Worm (Caenorhabditis elegans) whole organism, L4/young adult: ENCODE data around the gene sek-4.

Experiments used
- W03F9.2 ChIP-seq: fragments of 150-350 bp; optimal IDR thresholded peaks from 2 replicates; lab custom pipeline; 2014; ENCODE audit warnings: missing biosample characterization, missing genetic modification characterization
- dao-5 ChIP-seq: sonication (generic microtip); optimal IDR thresholded peaks from 2 replicates; lab custom pipeline; 2016; ENCODE audit warnings: missing genotype, missing genetic modification characterization, moderate library complexity, missing compliant biosample characterization

- TF ChIP-seq W03F9.2 (tag; lab: Kevin White, UChicago) (no peak), dao-5 (no peak)
Observed at ce11 chrX:5344287-5344686, 30.6 kb upstream of the sek-4 start, which contains the start of gene C26B9.1.
